Fruit fly (Drosophila melanogaster) whole organism, embryonic: ENCODE measurements around the gene ova.

Source experiments
- CG10147 ChIP-seq: fragments of 200-800 bp; sonication (Bioruptor generic); optimal IDR thresholded peaks from 2 replicates; lab custom pipeline; 2019; ENCODE audit warnings: missing biosample characterization, mild to moderate bottlenecking, missing genetic modification characterization, moderate library complexity
- CG10209 ChIP-seq: fragments of 200-800 bp; sonication (Bioruptor generic); optimal IDR thresholded peaks from 3 replicates; lab custom pipeline; 2017; ENCODE audit warnings: missing biosample characterization, mild to moderate bottlenecking, missing genetic modification characterization, missing genetic modification reagents
- CG10431 ChIP-seq: fragments of 200-800 bp; sonication (Bioruptor generic); optimal IDR thresholded peaks from 3 replicates; lab custom pipeline; 2018; ENCODE audit warnings: missing biosample characterization, mild to moderate bottlenecking, missing genetic modification characterization
- CG10979 ChIP-seq: fragments of 200-800 bp; sonication (Bioruptor generic); optimal IDR thresholded peaks from 2 replicates; lab custom pipeline; 2018; ENCODE audit warnings: missing biosample characterization, mild to moderate bottlenecking, missing genetic modification characterization, moderate library complexity
- CG12299 ChIP-seq: fragments of 200-800 bp; sonication (Bioruptor generic); optimal IDR thresholded peaks from 2 replicates; lab custom pipeline; 2018; ENCODE audit warnings: missing biosample characterization, mild to moderate bottlenecking, missing genetic modification characterization
- CG13296 ChIP-seq: fragments of 200-800 bp; sonication (Bioruptor generic); optimal IDR thresholded peaks from 3 replicates; lab custom pipeline; 2018; ENCODE audit warnings: missing biosample characterization, mild to moderate bottlenecking, missing genetic modification characterization
- CG13424 ChIP-seq: fragments of 200-800 bp; sonication (Bioruptor generic); optimal IDR thresholded peaks from 2 replicates; lab custom pipeline; 2019; ENCODE audit warnings: missing biosample characterization, mild to moderate bottlenecking, missing genetic modification characterization, moderate library complexity
- CG13775 ChIP-seq: fragments of 200-800 bp; sonication (Bioruptor generic); optimal IDR thresholded peaks from 3 replicates; lab custom pipeline; 2017; ENCODE audit warnings: missing biosample characterization, mild to moderate bottlenecking, missing genetic modification characterization
- CG14014 ChIP-seq: fragments of 200-800 bp; sonication (Bioruptor generic); IDR thresholded peaks from 2 replicates; pipeline ENCODE4 v1.3.6; 2022; ENCODE audit warnings: missing biosample characterization, missing genetic modification characterization
- CG14860 ChIP-seq: fragments of 200-800 bp; sonication (Bioruptor generic); IDR thresholded peaks from 3 replicates; pipeline ENCODE4 v1.3.6; 2022; ENCODE audit warnings: missing biosample characterization, missing genetic modification characterization; ENCODE audit not compliant: partially characterized antibody
- CG15479 ChIP-seq: fragments of 200-800 bp; sonication (Bioruptor generic); optimal IDR thresholded peaks from 3 replicates; lab custom pipeline; 2019; ENCODE audit warnings: missing biosample characterization, mild to moderate bottlenecking, missing genetic modification characterization, moderate library complexity
- CG17568 ChIP-seq: fragments of 200-800 bp; sonication (Bioruptor generic); optimal IDR thresholded peaks from 2 replicates; lab custom pipeline; 2018; ENCODE audit warnings: missing biosample characterization, mild to moderate bottlenecking, missing genetic modification characterization, moderate library complexity
- CG1832 ChIP-seq: fragments of 200-800 bp; sonication (Bioruptor generic); optimal IDR thresholded peaks from 2 replicates; lab custom pipeline; 2017; ENCODE audit warnings: missing biosample characterization, mild to moderate bottlenecking, missing genetic modification characterization, inconsistent platforms
- CG2129 ChIP-seq: fragments of 200-800 bp; sonication (Bioruptor generic); IDR thresholded peaks from 2 replicates; pipeline ENCODE4 v1.3.6; 2022; ENCODE audit warnings: missing biosample characterization, missing genetic modification characterization; ENCODE audit not compliant: partially characterized antibody
- CG30020 ChIP-seq: fragments of 200-800 bp; optimal IDR thresholded peaks from 2 replicates; lab custom pipeline; 2019; ENCODE audit warnings: missing biosample characterization, mild to moderate bottlenecking, missing genetic modification characterization, moderate library complexity
- CG34224 ChIP-seq: fragments of 200-800 bp; sonication (Bioruptor generic); IDR thresholded peaks from 3 replicates; pipeline ENCODE4 v1.3.6; 2022; ENCODE audit warnings: missing biosample characterization, missing genetic modification characterization; ENCODE audit not compliant: partially characterized antibody
- CG4707 ChIP-seq: fragments of 200-800 bp; sonication (Bioruptor generic); optimal IDR thresholded peaks from 2 replicates; lab custom pipeline; 2018; ENCODE audit warnings: missing biosample characterization, mild to moderate bottlenecking, missing genetic modification characterization, moderate library complexity
- CG5245 ChIP-seq: fragments of 200-800 bp; sonication (Bioruptor generic); optimal IDR thresholded peaks from 3 replicates; lab custom pipeline; 2016; ENCODE audit warnings: missing biosample characterization, missing genetic modification characterization
- CG6854 ChIP-seq: fragments of 200-800 bp; sonication (Bioruptor generic); optimal IDR thresholded peaks from 3 replicates; lab custom pipeline; 2017; ENCODE audit warnings: missing biosample characterization, mild to moderate bottlenecking, missing genetic modification characterization
- CG8765 ChIP-seq: fragments of 200-800 bp; sonication (Bioruptor generic); IDR thresholded peaks from 2 replicates; pipeline ENCODE4 v1.3.6; 2022; ENCODE audit warnings: missing biosample characterization, missing genetic modification characterization
- CG9876 ChIP-seq: fragments of 200-800 bp; sonication (Bioruptor generic); optimal IDR thresholded peaks from 2 replicates; lab custom pipeline; 2016; ENCODE audit warnings: missing biosample characterization, missing genetic modification characterization
- CHES-1-like ChIP-seq: fragments of 200-800 bp; sonication (Bioruptor generic); optimal IDR thresholded peaks from 2 replicates; lab custom pipeline; 2016; ENCODE audit warnings: missing biosample characterization, missing genetic modification characterization
- Dip2 ChIP-seq: fragments of 200-800 bp; sonication (Bioruptor generic); IDR thresholded peaks from 2 replicates; pipeline ENCODE4 v1.3.6; 2022; ENCODE audit warnings: missing biosample characterization, missing genetic modification characterization
- E2f2 ChIP-seq: fragments of 200-800 bp; sonication (Bioruptor generic); IDR thresholded peaks from 2 replicates; pipeline ENCODE4 v1.3.6; 2022; ENCODE audit warnings: missing biosample characterization, missing genetic modification characterization
- Eip74EF ChIP-seq, 2 experiments: fragments of 200-800 bp in 1 of 2; fragments of >200 bp in 1 of 2; sonication (Bioruptor generic) in 1 of 2; optimal IDR thresholded peaks; 2 replicates each; lab custom pipeline; 2017 to 2019; ENCODE audit warnings: missing biosample characterization in 2 of 2, missing genetic modification characterization in 2 of 2, mild to moderate bottlenecking in 1 of 2, moderate library complexity in 1 of 2
- Fer1 ChIP-seq: fragments of 200-800 bp; sonication (Bioruptor generic); optimal IDR thresholded peaks from 2 replicates; lab custom pipeline; 2017; ENCODE audit warnings: missing biosample characterization, mild to moderate bottlenecking, missing genetic modification characterization
- Fer2 ChIP-seq: fragments of 200-800 bp; sonication (Bioruptor generic); optimal IDR thresholded peaks from 2 replicates; lab custom pipeline; 2018; ENCODE audit warnings: missing biosample characterization, mild to moderate bottlenecking, missing genetic modification characterization, moderate library complexity
- GATAe ChIP-seq: fragments of 200-800 bp; sonication (Bioruptor generic); conservative IDR thresholded peaks from 2 replicates; pipeline ENCODE4 v1.3.6; 2022; ENCODE audit warnings: missing biosample characterization, missing genetic modification characterization
- HLH4C ChIP-seq: fragments of 200-800 bp; sonication (Bioruptor generic); IDR thresholded peaks from 3 replicates; pipeline ENCODE4 v1.3.6; 2022; ENCODE audit warnings: missing biosample characterization, missing genetic modification characterization; ENCODE audit not compliant: partially characterized antibody
- HmgD ChIP-seq: fragments of 200-800 bp; sonication (Bioruptor generic); optimal IDR thresholded peaks from 3 replicates; lab custom pipeline; 2016; ENCODE audit warnings: missing biosample characterization, missing genetic modification characterization
- Hr51 ChIP-seq, 2 experiments: fragments of 200-800 bp; sonication (Bioruptor generic); optimal IDR thresholded peaks; 2 replicates in 1 of 2; 3 replicates in 1 of 2; lab custom pipeline; 2016 to 2018; ENCODE audit warnings: missing biosample characterization in 2 of 2, missing genetic modification characterization in 2 of 2, mild to moderate bottlenecking in 1 of 2, moderate library complexity in 1 of 2
- Hr78 ChIP-seq, 2 experiments: fragments of 200-800 bp in 1 of 2; fragments of >200 bp in 1 of 2; sonication (Bioruptor generic) in 1 of 2; optimal IDR thresholded peaks; 2 replicates each; lab custom pipeline; 2017 to 2019; ENCODE audit warnings: missing biosample characterization in 2 of 2, missing genetic modification characterization in 2 of 2, mild to moderate bottlenecking in 1 of 2, moderate library complexity in 1 of 2
- Lim3 ChIP-seq: fragments of 200-800 bp; sonication (Bioruptor generic); IDR thresholded peaks from 2 replicates; pipeline ENCODE4 v1.3.6; 2022; ENCODE audit warnings: missing biosample characterization, missing genetic modification characterization
- Rx ChIP-seq: fragments of 200-800 bp; sonication (Bioruptor generic); IDR thresholded peaks from 2 replicates; pipeline ENCODE4 v1.3.6; 2022; ENCODE audit warnings: missing biosample characterization, missing genetic modification characterization
- amos ChIP-seq: fragments of 200-800 bp; sonication (Bioruptor generic); IDR thresholded peaks from 2 replicates; pipeline ENCODE4 v1.3.6; 2022; ENCODE audit warnings: missing biosample characterization, missing genetic modification characterization; ENCODE audit not compliant: partially characterized antibody
- chn ChIP-seq: fragments of 200-800 bp; sonication (Bioruptor generic); optimal IDR thresholded peaks from 2 replicates; lab custom pipeline; 2016; ENCODE audit warnings: missing biosample characterization, missing genetic modification characterization
- exex ChIP-seq: fragments of 200-800 bp; sonication (Bioruptor generic); optimal IDR thresholded peaks from 4 replicates; lab custom pipeline; 2018; ENCODE audit warnings: missing biosample characterization, mild to moderate bottlenecking, missing genetic modification characterization, moderate library complexity
- fd102C ChIP-seq: fragments of 200-800 bp; sonication (Bioruptor generic); optimal IDR thresholded peaks from 2 replicates; lab custom pipeline; 2018; ENCODE audit warnings: missing biosample characterization, mild to moderate bottlenecking, missing genetic modification characterization, moderate library complexity
- gsb ChIP-seq: fragments of 200-800 bp; sonication (Bioruptor generic); IDR thresholded peaks from 2 replicates; pipeline ENCODE4 v1.3.6; 2022; ENCODE audit warnings: missing biosample characterization, missing genetic modification characterization
- gsb-n ChIP-seq: fragments of 200-800 bp; sonication (Bioruptor generic); optimal IDR thresholded peaks from 3 replicates; lab custom pipeline; 2018; ENCODE audit warnings: missing biosample characterization, mild to moderate bottlenecking, missing genetic modification characterization
- inv ChIP-seq: fragments of 200-800 bp; sonication (Bioruptor generic); IDR thresholded peaks from 2 replicates; pipeline ENCODE4 v1.3.6; 2022; ENCODE audit warnings: missing biosample characterization, missing genetic modification characterization; ENCODE audit not compliant: partially characterized antibody
- mam ChIP-seq: fragments of 200-800 bp; sonication (Bioruptor generic); optimal IDR thresholded peaks from 3 replicates; lab custom pipeline; 2016; ENCODE audit warnings: missing biosample characterization, missing genetic modification characterization
- nom ChIP-seq: fragments of 200-800 bp; sonication (Bioruptor generic); optimal IDR thresholded peaks from 2 replicates; lab custom pipeline; 2017; ENCODE audit warnings: missing biosample characterization, missing genetic modification characterization, mild to moderate bottlenecking, moderate library complexity, missing genetic modification reagents
- p53 ChIP-seq: fragments of 200-800 bp; sonication (Bioruptor generic); optimal IDR thresholded peaks from 2 replicates; lab custom pipeline; 2016; ENCODE audit warnings: missing biosample characterization, missing genetic modification characterization
- pum ChIP-seq: fragments of 200-800 bp; sonication (Bioruptor generic); optimal IDR thresholded peaks from 2 replicates; lab custom pipeline; 2016; ENCODE audit warnings: missing biosample characterization, missing genetic modification characterization
- run ChIP-seq: fragments of 200-800 bp; sonication (Bioruptor generic); optimal IDR thresholded peaks from 3 replicates; lab custom pipeline; 2018; ENCODE audit warnings: missing biosample characterization, mild to moderate bottlenecking, missing genetic modification characterization
- sim ChIP-seq: fragments of 200-800 bp; sonication (Bioruptor generic); IDR thresholded peaks from 2 replicates; pipeline ENCODE4 v1.3.6; 2022; ENCODE audit warnings: missing biosample characterization, missing genetic modification characterization
- unpg ChIP-seq: fragments of 200-800 bp; sonication (Bioruptor generic); optimal IDR thresholded peaks from 3 replicates; lab custom pipeline; 2018; ENCODE audit warnings: missing biosample characterization, mild to moderate bottlenecking, missing genetic modification characterization, moderate library complexity
- vfl ChIP-seq: fragments of 200-800 bp; sonication (Bioruptor generic); optimal IDR thresholded peaks from 2 replicates; lab custom pipeline; 2016; ENCODE audit warnings: missing biosample characterization, missing genetic modification characterization
- vnd ChIP-seq: fragments of 200-800 bp; sonication (Bioruptor generic); IDR thresholded peaks from 3 replicates; pipeline ENCODE4 v1.3.6; 2022; ENCODE audit warnings: missing biosample characterization, missing genetic modification characterization; ENCODE audit not compliant: partially characterized antibody

ova gene

dm6 chr2L:10277362-10277761 lies 45.9 kb upstream of the ova start (continued):
- peak; percentile 88 for TF ChIP-seq vnd
- TF ChIP-seq Eip74EF (GFP tag; optimal IDR thresholded peaks at IDR 0.05; lab: Kevin White, UChicago), result no peak
- TF ChIP-seq CG6854 (GFP tag; lab: Kevin White, UChicago), result no peak
- TF ChIP-seq nom, result no peak
- TF ChIP-seq CG13296 (GFP tag; lab: Kevin White, UChicago), result no peak
- no peak for TF ChIP-seq pum (GFP tag; lab: Kevin White, UChicago)
- no peak for TF ChIP-seq chn (GFP tag; lab: Kevin White, UChicago)
- no peak for TF ChIP-seq Lim3 (GFP tag; lab: Robert Waterston, UW)
- TF ChIP-seq CG13775 (GFP tag; lab: Kevin White, UChicago), result no peak
- TF ChIP-seq p53 (GFP tag; lab: Kevin White, UChicago), result no peak
- peak; percentile 38 for TF ChIP-seq CG12299 (tag; lab: Kevin White, UChicago)
- no peak for TF ChIP-seq CG10147 (GFP tag; lab: Kevin White, UChicago)
- no peak for TF ChIP-seq Fer2 (tag; lab: Kevin White, UChicago)
- TF ChIP-seq CG15479 (GFP tag; lab: Kevin White, UChicago), result no peak
- peak; percentile 85 for TF ChIP-seq CG14860 (GFP tag; lab: Robert Waterston, UW)
- TF ChIP-seq HLH4C (GFP tag; lab: Robert Waterston, UW), result peak; percentile 87
- TF ChIP-seq CHES-1-like, result no peak
- peak; percentile 86 for TF ChIP-seq CG34224 (GFP tag; lab: Robert Waterston, UW)
- no peak for TF ChIP-seq gsb (GFP tag; lab: Robert Waterston, UW)
- peak; percentile 96 for TF ChIP-seq amos (GFP tag; lab: Robert Waterston, UW)
- no peak for TF ChIP-seq mam (GFP tag; lab: Kevin White, UChicago)
- TF ChIP-seq gsb-n (tag; lab: Kevin White, UChicago), result no peak
- TF ChIP-seq CG14014, result no peak
- TF ChIP-seq Dip2 (GFP tag; lab: Robert Waterston, UW), result no peak
- no peak for TF ChIP-seq Hr51 (GFP tag; optimal IDR thresholded peaks at IDR 0.05; lab: Kevin White, UChicago)
- TF ChIP-seq CG13424 (tag; lab: Kevin White, UChicago), result peak; percentile 7
- TF ChIP-seq Rx, result no peak
- TF ChIP-seq inv (GFP tag; lab: Robert Waterston, UW), result peak; percentile 93
- no peak for TF ChIP-seq CG10979 (tag; lab: Kevin White, UChicago)
- TF ChIP-seq Hr78 (GFP tag; optimal IDR thresholded peaks at IDR 0.05; lab: Kevin White, UChicago), result no peak
- TF ChIP-seq CG2129 (GFP tag; lab: Robert Waterston, UW), result peak; percentile 64; the same call in 1 of the 2 replicates
- TF ChIP-seq CG4707, result no peak
- TF ChIP-seq CG30020 (tag; lab: Kevin White, UChicago), result peak; percentile 96
- no peak for TF ChIP-seq CG1832 (GFP tag; lab: Kevin White, UChicago)
- TF ChIP-seq unpg (GFP tag; lab: Kevin White, UChicago), result no peak
- no peak for TF ChIP-seq fd102C (GFP tag; lab: Kevin White, UChicago)
- TF ChIP-seq CG8765 (GFP tag; lab: Robert Waterston, UW), result no peak
- TF ChIP-seq CG9876 (GFP tag; lab: Kevin White, UChicago), result no peak
- TF ChIP-seq vfl, result no peak
- no peak for TF ChIP-seq run
- TF ChIP-seq GATAe (GFP tag; lab: Robert Waterston, UW), result no peak
- TF ChIP-seq sim, result no peak
- no peak for TF ChIP-seq CG5245 (GFP tag; lab: Kevin White, UChicago)
- no peak for TF ChIP-seq exex (tag; lab: Kevin White, UChicago)
- no peak for TF ChIP-seq HmgD (GFP tag; lab: Kevin White, UChicago)
- no peak for TF ChIP-seq CG17568
- TF ChIP-seq E2f2 (GFP tag; lab: Robert Waterston, UW), result no peak
- no peak for TF ChIP-seq CG10209 (GFP tag; lab: Kevin White, UChicago)
- no peak for TF ChIP-seq CG10431
- no peak for TF ChIP-seq Fer1 (GFP tag; lab: Kevin White, UChicago)
